Worm (Caenorhabditis elegans) whole organism, L3 larva: ENCODE measurements around the gene K11H3.2.

Source experiments
- nhr-237 ChIP-seq: fragments of 150-350 bp; optimal IDR thresholded peaks from 2 replicates; lab custom pipeline; 2014; ENCODE audit warnings: missing biosample characterization, missing genetic modification characterization
- unc-39 ChIP-seq: sonication (generic microtip); optimal IDR thresholded peaks from 4 replicates; lab custom pipeline; 2017; ENCODE audit warnings: missing biosample characterization, missing genetic modification characterization

DNA sequence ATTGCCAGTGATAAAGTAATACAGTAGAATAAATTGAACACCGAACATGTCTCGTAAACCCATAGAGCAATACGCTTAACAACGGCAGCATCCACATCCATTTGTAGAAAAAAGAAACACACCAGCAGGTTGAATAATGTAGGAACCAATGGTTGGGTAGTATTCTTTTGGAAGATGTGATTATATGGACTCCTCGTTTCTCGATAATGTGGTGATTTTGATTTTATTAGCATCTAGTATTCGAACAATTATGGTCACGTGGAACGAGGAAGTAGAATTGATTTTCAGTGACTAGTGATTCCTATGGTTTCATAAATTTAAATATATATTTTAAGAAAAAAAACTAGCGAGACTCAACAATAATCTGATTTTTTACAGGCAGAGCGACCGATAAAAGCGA lies 49.7 kb upstream of the K11H3.2 start, which contains the start of gene srxa-10:
- TF ChIP-seq unc-39 (tag; lab: Kevin White, UChicago) (no peak), nhr-237 (tag; lab: Kevin White, UChicago) (no peak)
